Fruit fly (Drosophila melanogaster) whole organism, embryonic: ENCODE measurements around the gene CG16865.

ENCODE experiments used
- Awh ChIP-seq: fragments of 200-800 bp; sonication (Bioruptor generic); IDR thresholded peaks from 2 replicates; pipeline ENCODE4, ENCODE4 v1.3.6; 2022; ENCODE audit warnings: missing biosample characterization, missing genetic modification characterization
- B-H1 ChIP-seq: fragments of 200-800 bp; sonication (Bioruptor generic); IDR thresholded peaks from 3 replicates; pipeline ENCODE4 v1.3.6; 2022; ENCODE audit warnings: missing biosample characterization, missing genetic modification characterization
- CG10321 ChIP-seq: fragments of 200-800 bp; sonication (Bioruptor generic); IDR thresholded peaks from 2 replicates; pipeline ENCODE4 v1.3.6; 2022; ENCODE audit warnings: missing biosample characterization, missing genetic modification characterization
- CG12071 ChIP-seq: fragments of 200-800 bp; sonication (Bioruptor generic); optimal IDR thresholded peaks from 3 replicates; lab custom pipeline; 2018; ENCODE audit warnings: missing biosample characterization, mild to moderate bottlenecking, missing genetic modification characterization
- CG13287 ChIP-seq: fragments of 200-800 bp; sonication (Bioruptor generic); IDR thresholded peaks from 2 replicates; pipeline ENCODE4 v1.3.6; 2022; ENCODE audit warnings: missing biosample characterization, missing genetic modification characterization; ENCODE audit not compliant: partially characterized antibody
- CG13894 ChIP-seq: fragments of 200-800 bp; sonication (Bioruptor generic); optimal IDR thresholded peaks from 3 replicates; lab custom pipeline; 2018; ENCODE audit warnings: missing biosample characterization, mild to moderate bottlenecking, missing genetic modification characterization, moderate library complexity
- CG14014 ChIP-seq: fragments of 200-800 bp; sonication (Bioruptor generic); IDR thresholded peaks from 2 replicates; pipeline ENCODE4 v1.3.6; 2022; ENCODE audit warnings: missing biosample characterization, missing genetic modification characterization
- CG15601 ChIP-seq: fragments of 200-800 bp; sonication (Bioruptor generic); optimal IDR thresholded peaks from 3 replicates; lab custom pipeline; 2019; ENCODE audit warnings: missing biosample characterization, mild to moderate bottlenecking, missing genetic modification characterization, moderate library complexity
- CG17328 ChIP-seq: fragments of 200-800 bp; sonication (Bioruptor generic); IDR thresholded peaks from 2 replicates; pipeline ENCODE4 v1.3.6; 2022; ENCODE audit warnings: missing biosample characterization, missing genetic modification characterization
- CG17361 ChIP-seq: fragments of 200-800 bp; sonication (Bioruptor generic); IDR thresholded peaks from 3 replicates; pipeline ENCODE4 v1.3.6; 2022; ENCODE audit warnings: missing biosample characterization, missing genetic modification characterization
- CG17802 ChIP-seq: fragments of 200-800 bp; sonication (Bioruptor generic); optimal IDR thresholded peaks from 2 replicates; lab custom pipeline; 2018; ENCODE audit warnings: missing biosample characterization, mild to moderate bottlenecking, missing genetic modification characterization, moderate library complexity
- CG31224 ChIP-seq: fragments of 200-800 bp; sonication (Bioruptor generic); IDR thresholded peaks from 2 replicates; pipeline ENCODE4 v1.3.6; 2022; ENCODE audit warnings: missing biosample characterization, missing genetic modification characterization
- CG33213 ChIP-seq: fragments of 200-800 bp; sonication (Bioruptor generic); optimal IDR thresholded peaks from 3 replicates; lab custom pipeline; 2016; ENCODE audit warnings: missing biosample characterization, missing genetic modification characterization
- CG4617 ChIP-seq: fragments of 200-800 bp; sonication (Bioruptor generic); optimal IDR thresholded peaks from 3 replicates; lab custom pipeline; 2016; ENCODE audit warnings: missing biosample characterization, missing genetic modification characterization, borderline replicate concordance
- CG6272 ChIP-seq: fragments of 200-800 bp; sonication (Bioruptor generic); IDR thresholded peaks from 2 replicates; pipeline ENCODE4 v1.3.6; 2022; ENCODE audit warnings: missing biosample characterization, missing genetic modification characterization
- CG7357 ChIP-seq: fragments of 200-800 bp; sonication (Bioruptor generic); IDR thresholded peaks from 3 replicates; pipeline ENCODE4 v1.3.6; 2022; ENCODE audit warnings: missing biosample characterization, missing genetic modification characterization
- Dad ChIP-seq: fragments of 200-800 bp; sonication (Bioruptor generic); optimal IDR thresholded peaks from 3 replicates; lab custom pipeline; 2016; ENCODE audit warnings: missing biosample characterization, missing genetic modification characterization
- Dip2 ChIP-seq: fragments of 200-800 bp; sonication (Bioruptor generic); IDR thresholded peaks from 2 replicates; pipeline ENCODE4 v1.3.6; 2022; ENCODE audit warnings: missing biosample characterization, missing genetic modification characterization
- E2f2 ChIP-seq: fragments of 200-800 bp; sonication (Bioruptor generic); IDR thresholded peaks from 2 replicates; pipeline ENCODE4 v1.3.6; 2022; ENCODE audit warnings: missing biosample characterization, missing genetic modification characterization
- Ets65A ChIP-seq: fragments of 200-800 bp; sonication (Bioruptor generic); peaks from one replicate; lab custom pipeline; 2016; ENCODE audit warnings: missing biosample characterization, missing genetic modification characterization
- Fer3 ChIP-seq: fragments of 200-800 bp; sonication (Bioruptor generic); optimal IDR thresholded peaks from 2 replicates; lab custom pipeline; 2018; ENCODE audit warnings: missing biosample characterization, mild to moderate bottlenecking, missing genetic modification characterization, moderate library complexity
- HLH54F ChIP-seq: fragments of 200-800 bp; sonication (Bioruptor generic); optimal IDR thresholded peaks from 3 replicates; lab custom pipeline; 2016; ENCODE audit warnings: missing biosample characterization, missing genetic modification characterization
- Hey ChIP-seq: fragments of 200-800 bp; sonication (Bioruptor generic); optimal IDR thresholded peaks from 3 replicates; lab custom pipeline; 2018; ENCODE audit warnings: missing biosample characterization, mild to moderate bottlenecking, missing genetic modification characterization
- MBD-R2 ChIP-seq: fragments of 200-800 bp; sonication (Bioruptor generic); IDR thresholded peaks from 2 replicates; pipeline ENCODE4 v1.3.6; 2022; ENCODE audit warnings: missing biosample characterization, missing genetic modification characterization
- Med ChIP-seq: fragments of 200-800 bp; sonication (Bioruptor generic); peaks from one replicate; lab custom pipeline; 2016; ENCODE audit warnings: missing biosample characterization, missing genetic modification characterization, mild to moderate bottlenecking, inconsistent platforms, moderate library complexity
- Nf-YA ChIP-seq: fragments of 200-800 bp; sonication (Bioruptor generic); IDR thresholded peaks from 2 replicates; pipeline ENCODE4 v1.3.6; 2022; ENCODE audit warnings: missing biosample characterization, missing genetic modification characterization
- Stat92E ChIP-seq, 3 experiments: fragments of >200 bp in 2 of 3; fragments of 200-800 bp in 1 of 3; sonication (Bioruptor generic) in 1 of 3; optimal IDR thresholded peaks; 2 replicates each; lab custom pipeline; 2017 to 2019; ENCODE audit warnings: missing biosample characterization in 3 of 3, missing genetic modification characterization in 3 of 3, mild to moderate bottlenecking in 1 of 3, moderate library complexity in 1 of 3
- cato ChIP-seq: fragments of 200-800 bp; sonication (Bioruptor generic); optimal IDR thresholded peaks from 2 replicates; lab custom pipeline; 2016; ENCODE audit warnings: missing biosample characterization, missing genetic modification characterization, borderline replicate concordance
- crc ChIP-seq: fragments of 200-800 bp; sonication (Bioruptor generic); optimal IDR thresholded peaks from 2 replicates; lab custom pipeline; 2016; ENCODE audit warnings: missing biosample characterization, missing genetic modification characterization
- crp ChIP-seq, 2 experiments: fragments of 200-800 bp; sonication (Bioruptor generic); optimal IDR thresholded peaks; 2 replicates in 1 of 2; 3 replicates in 1 of 2; lab custom pipeline; 2017; ENCODE audit warnings: missing biosample characterization in 2 of 2, missing genetic modification characterization in 2 of 2, mild to moderate bottlenecking in 1 of 2, moderate library complexity in 1 of 2
- disco-r ChIP-seq: fragments of 200-800 bp; sonication (Bioruptor generic); optimal IDR thresholded peaks from 2 replicates; lab custom pipeline; 2016; ENCODE audit warnings: missing biosample characterization, missing genetic modification characterization
- exex ChIP-seq: fragments of 200-800 bp; sonication (Bioruptor generic); optimal IDR thresholded peaks from 4 replicates; lab custom pipeline; 2018; ENCODE audit warnings: missing biosample characterization, mild to moderate bottlenecking, missing genetic modification characterization, moderate library complexity
- gem ChIP-seq: fragments of 200-800 bp; sonication (Bioruptor generic); optimal IDR thresholded peaks from 2 replicates; lab custom pipeline; 2019; ENCODE audit warnings: missing biosample characterization, mild to moderate bottlenecking, missing genetic modification characterization, moderate library complexity
- gt ChIP-seq: fragments of 200-800 bp; sonication (Bioruptor generic); IDR thresholded peaks from 2 replicates; pipeline ENCODE4 v1.3.6; 2022; ENCODE audit warnings: missing biosample characterization, missing genetic modification characterization
- h ChIP-seq: fragments of >200 bp; optimal IDR thresholded peaks from 2 replicates; lab custom pipeline; 2017
- hkb ChIP-seq, 2 experiments: fragments of 200-800 bp in 1 of 2; fragments of >200 bp in 1 of 2; sonication (Bioruptor generic) in 1 of 2; IDR thresholded peaks in 1 of 2; optimal IDR thresholded peaks in 1 of 2; 2 replicates each; pipeline versions ENCODE4 v1.3.6 to Lab custom; 2017 to 2022; ENCODE audit warnings: missing biosample characterization in 1 of 2, missing genetic modification characterization in 1 of 2
- kah ChIP-seq: fragments of 200-800 bp; sonication (Bioruptor generic); optimal IDR thresholded peaks from 2 replicates; lab custom pipeline; 2018; ENCODE audit warnings: missing biosample characterization, mild to moderate bottlenecking, missing genetic modification characterization
- luna ChIP-seq: fragments of 200-800 bp; sonication (Bioruptor generic); optimal IDR thresholded peaks from 2 replicates; lab custom pipeline; 2016; ENCODE audit warnings: missing biosample characterization, missing genetic modification characterization
- oc ChIP-seq: fragments of 200-800 bp; sonication (Bioruptor generic); optimal IDR thresholded peaks from 2 replicates; lab custom pipeline; 2018; ENCODE audit warnings: missing biosample characterization, mild to moderate bottlenecking, missing genetic modification characterization, moderate library complexity
- pan ChIP-seq, 4 experiments: fragments of >200 bp in 3 of 4; fragments of 200-800 bp in 1 of 4; sonication (Bioruptor generic) in 1 of 4; optimal IDR thresholded peaks in 3 of 4; IDR thresholded peaks in 1 of 4; 2 replicates each; pipeline versions ENCODE4 v1.3.6 to Lab custom; 2017 to 2022; ENCODE audit warnings: missing biosample characterization in 2 of 4, missing genetic modification characterization in 2 of 4, mixed read lengths in 1 of 4
- psq ChIP-seq: fragments of 200-800 bp; sonication (Bioruptor generic); optimal IDR thresholded peaks from 2 replicates; lab custom pipeline; 2017; ENCODE audit warnings: missing biosample characterization, missing genetic modification characterization
- row ChIP-seq: fragments of 200-800 bp; sonication (Bioruptor generic); IDR thresholded peaks from 3 replicates; pipeline ENCODE4 v1.3.6; 2022; ENCODE audit warnings: missing biosample characterization, missing genetic modification characterization
- sens ChIP-seq: fragments of 200-800 bp; sonication (Bioruptor generic); peaks from one replicate; lab custom pipeline; 2016; ENCODE audit warnings: missing biosample characterization, missing genetic modification characterization
- sna ChIP-seq: fragments of 200-800 bp; sonication (Bioruptor generic); IDR thresholded peaks from 2 replicates; pipeline ENCODE4 v1.3.6; 2022; ENCODE audit warnings: missing biosample characterization, missing genetic modification characterization; ENCODE audit not compliant: partially characterized antibody
- stwl ChIP-seq: fragments of 200-800 bp; sonication (Bioruptor generic); optimal IDR thresholded peaks from 3 replicates; lab custom pipeline; 2018; ENCODE audit warnings: missing biosample characterization, mild to moderate bottlenecking, missing genetic modification characterization, moderate library complexity
- tin ChIP-seq: fragments of 200-800 bp; sonication (Bioruptor generic); optimal IDR thresholded peaks from 3 replicates; lab custom pipeline; 2016; ENCODE audit warnings: missing biosample characterization, missing genetic modification characterization
- vvl ChIP-seq: fragments of 200-800 bp; sonication (Bioruptor generic); IDR thresholded peaks from 2 replicates; pipeline ENCODE4 v1.3.6; 2022; ENCODE audit warnings: missing biosample characterization, missing genetic modification characterization
- z ChIP-seq: fragments of 200-800 bp; sonication (Bioruptor generic); IDR thresholded peaks from 3 replicates; pipeline ENCODE4 v1.3.6; 2022; ENCODE audit warnings: missing biosample characterization, missing genetic modification characterization

CG16865 gene

dm6 chr2L:13802075-13802639 lies 9.2 kb upstream of the CG16865 start (continued):
- TF ChIP-seq CG7357 (GFP tag; lab: Robert Waterston, UW), result no peak

dm6 chr2L:13803032-13803661 lies 8.2 kb upstream of the CG16865 start, which contains the start of gene CAH1:
CAH1 (plus strand) TSS chr2L:13803626.
- TF ChIP-seq CG13894 (tag; lab: Kevin White, UChicago) (no peak), CG12071 (no peak), CG14014 (GFP tag; lab: Robert Waterston, UW) (no peak), gem (tag; lab: Kevin White, UChicago) (no peak), CG13287 (GFP tag; lab: Robert Waterston, UW) (peak; percentile 44), sna (GFP tag; lab: Robert Waterston, UW) (no peak), row (GFP tag; lab: Robert Waterston, UW) (no peak), vvl (GFP tag; lab: Robert Waterston, UW) (peak; percentile 57; the same call in 1 of the 2 replicates), psq (GFP tag; lab: Kevin White, UChicago) (no peak), CG6272 (no peak), z (GFP tag; lab: Robert Waterston, UW) (no peak), Nf-YA (GFP tag; lab: Robert Waterston, UW) (no peak), CG10321 (GFP tag; lab: Robert Waterston, UW) (no peak), kah (GFP tag; lab: Kevin White, UChicago) (no peak), stwl (tag; lab: Kevin White, UChicago) (no peak), Fer3 (tag; lab: Kevin White, UChicago) (no peak), gt (GFP tag; lab: Robert Waterston, UW) (no peak), E2f2 (GFP tag; lab: Robert Waterston, UW) (no peak), exex (tag; lab: Kevin White, UChicago) (peak; percentile 71), CG33213 (GFP tag; lab: Kevin White, UChicago) (no peak), hkb (optimal IDR thresholded peaks at IDR 0.05; lab: Kevin White, UChicago) (no peak), hkb (GFP tag; IDR thresholded peaks at IDR 0.05; lab: Robert Waterston, UW) (no peak), Stat92E (GFP tag; optimal IDR thresholded peaks at IDR 0.05; lab: Kevin White, UChicago) (no peak), crc (GFP tag; lab: Kevin White, UChicago) (no peak), disco-r (GFP tag; lab: Kevin White, UChicago) (no peak), CG4617 (no peak), CG31224 (no peak), Awh (no peak), cato (GFP tag; lab: Kevin White, UChicago) (no peak), luna (GFP tag; lab: Kevin White, UChicago) (no peak), pan (optimal IDR thresholded peaks at IDR 0.05; lab: Kevin White, UChicago) (no peak), pan (GFP tag; optimal IDR thresholded peaks at IDR 0.05 in 1 of 2, IDR thresholded peaks at IDR 0.05 in 1 of 2) (peak in 1 of 2 experiments; percentile 40), Dip2 (GFP tag; lab: Robert Waterston, UW) (no peak), crp (GFP tag; optimal IDR thresholded peaks at IDR 0.05; lab: Kevin White, UChicago) (no peak), CG17328 (GFP tag; lab: Robert Waterston, UW) (0 out of 2 replicates have a peak, but pooled peaks have one; percentile 9), CG17361 (GFP tag; lab: Robert Waterston, UW) (no peak), h (lab: Kevin White, UChicago) (no peak), Ets65A (peak; percentile 22), CG15601 (tag; lab: Kevin White, UChicago) (no peak), HLH54F (GFP tag; lab: Kevin White, UChicago) (no peak), B-H1 (GFP tag; lab: Robert Waterston, UW) (no peak), Hey (no peak), sens (GFP tag; lab: Kevin White, UChicago) (peak; percentile 47), MBD-R2 (GFP tag; lab: Robert Waterston, UW) (no peak), Med (peak; percentile 73), Dad (GFP tag; lab: Kevin White, UChicago) (no peak), tin (GFP tag; lab: Kevin White, UChicago) (no peak), oc (no peak), CG17802 (tag; lab: Kevin White, UChicago) (no peak)
